Fruit fly (Drosophila melanogaster) whole organism, embryonic: ENCODE results near the gene jb.

Source experiments
- CG10209 ChIP-seq: fragments of 200-800 bp; sonication (Bioruptor generic); optimal IDR thresholded peaks from 3 replicates; lab custom pipeline; 2017; ENCODE audit warnings: missing biosample characterization, mild to moderate bottlenecking, missing genetic modification characterization, missing genetic modification reagents
- CG10274 ChIP-seq: fragments of 200-800 bp; sonication (Bioruptor generic); optimal IDR thresholded peaks from 3 replicates; lab custom pipeline; 2017; ENCODE audit warnings: missing biosample characterization, mild to moderate bottlenecking, missing genetic modification characterization
- CG10959 ChIP-seq: fragments of 200-800 bp; sonication (Bioruptor generic); IDR thresholded peaks from 2 replicates; pipeline ENCODE4 v1.3.6; 2022; ENCODE audit warnings: missing biosample characterization, missing genetic modification characterization
- CG12391 ChIP-seq: fragments of 200-800 bp; sonication (Bioruptor generic); optimal IDR thresholded peaks from 3 replicates; lab custom pipeline; 2018; ENCODE audit warnings: missing biosample characterization, mild to moderate bottlenecking, missing genetic modification characterization, moderate library complexity
- CG15696 ChIP-seq: fragments of 200-800 bp; sonication (Bioruptor generic); optimal IDR thresholded peaks from 2 replicates; lab custom pipeline; 2019; ENCODE audit warnings: missing biosample characterization, mild to moderate bottlenecking, missing genetic modification characterization, moderate library complexity
- CG2875 ChIP-seq: fragments of 200-800 bp; sonication (Bioruptor generic); optimal IDR thresholded peaks from 2 replicates; lab custom pipeline; 2017; ENCODE audit warnings: missing biosample characterization, mild to moderate bottlenecking, missing genetic modification characterization, missing genetic modification reagents
- CG31224 ChIP-seq: fragments of 200-800 bp; sonication (Bioruptor generic); IDR thresholded peaks from 2 replicates; pipeline ENCODE4 v1.3.6; 2022; ENCODE audit warnings: missing biosample characterization, missing genetic modification characterization
- CG32767 ChIP-seq: fragments of 200-800 bp; sonication (Bioruptor generic); IDR thresholded peaks from 2 replicates; pipeline ENCODE4 v1.3.6; 2022; ENCODE audit warnings: missing biosample characterization, missing genetic modification characterization
- CG4404 ChIP-seq: fragments of 200-800 bp; sonication (Bioruptor generic); IDR thresholded peaks from 2 replicates; pipeline ENCODE4 v1.3.6; 2022; ENCODE audit warnings: missing biosample characterization, missing genetic modification characterization
- CG4707 ChIP-seq: fragments of 200-800 bp; sonication (Bioruptor generic); optimal IDR thresholded peaks from 2 replicates; lab custom pipeline; 2018; ENCODE audit warnings: missing biosample characterization, mild to moderate bottlenecking, missing genetic modification characterization, moderate library complexity
- CG5180 ChIP-seq: fragments of 200-800 bp; sonication (Bioruptor generic); optimal IDR thresholded peaks from 3 replicates; lab custom pipeline; 2017; ENCODE audit warnings: missing biosample characterization, missing genetic modification characterization, mild to moderate bottlenecking, moderate library complexity, missing genetic modification reagents
- CG7928 ChIP-seq: fragments of 200-800 bp; sonication (Bioruptor generic); optimal IDR thresholded peaks from 2 replicates; lab custom pipeline; 2017; ENCODE audit warnings: missing biosample characterization, mild to moderate bottlenecking, missing genetic modification characterization
- CG7963 ChIP-seq: fragments of 200-800 bp; sonication (Bioruptor generic); IDR thresholded peaks from 3 replicates; pipeline ENCODE4 v1.3.6; 2022; ENCODE audit warnings: missing biosample characterization, missing genetic modification characterization; ENCODE audit not compliant: partially characterized antibody
- CG8765 ChIP-seq: fragments of 200-800 bp; sonication (Bioruptor generic); IDR thresholded peaks from 2 replicates; pipeline ENCODE4 v1.3.6; 2022; ENCODE audit warnings: missing biosample characterization, missing genetic modification characterization
- CG9727 ChIP-seq: fragments of 200-800 bp; sonication (Bioruptor generic); optimal IDR thresholded peaks from 3 replicates; lab custom pipeline; 2017; ENCODE audit warnings: missing biosample characterization, mild to moderate bottlenecking, missing genetic modification characterization
- CG9797 ChIP-seq: fragments of 200-800 bp; sonication (Bioruptor generic); optimal IDR thresholded peaks from 3 replicates; lab custom pipeline; 2018; ENCODE audit warnings: missing biosample characterization, mild to moderate bottlenecking, missing genetic modification characterization
- CHES-1-like ChIP-seq: fragments of 200-800 bp; sonication (Bioruptor generic); optimal IDR thresholded peaks from 2 replicates; lab custom pipeline; 2016; ENCODE audit warnings: missing biosample characterization, missing genetic modification characterization
- Dek ChIP-seq: fragments of 200-800 bp; sonication (Bioruptor generic); optimal IDR thresholded peaks from 3 replicates; lab custom pipeline; 2019; ENCODE audit warnings: missing biosample characterization, mild to moderate bottlenecking, missing genetic modification characterization, moderate library complexity
- Elba2 ChIP-seq: fragments of 200-800 bp; sonication (Bioruptor generic); optimal IDR thresholded peaks from 3 replicates; lab custom pipeline; 2016; ENCODE audit warnings: missing biosample characterization, missing genetic modification characterization
- Hmx ChIP-seq: fragments of 200-800 bp; sonication (Bioruptor generic); optimal IDR thresholded peaks from 2 replicates; lab custom pipeline; 2016; ENCODE audit warnings: missing biosample characterization, missing genetic modification characterization
- Med ChIP-seq: fragments of 200-800 bp; sonication (Bioruptor generic); peaks from one replicate; lab custom pipeline; 2016; ENCODE audit warnings: missing biosample characterization, missing genetic modification characterization, mild to moderate bottlenecking, inconsistent platforms, moderate library complexity
- Mrtf ChIP-seq: fragments of 200-800 bp; sonication (Bioruptor generic); IDR thresholded peaks from 3 replicates; pipeline ENCODE4 v1.3.6; 2022; ENCODE audit warnings: missing biosample characterization, missing genetic modification characterization
- Nf-YA ChIP-seq: fragments of 200-800 bp; sonication (Bioruptor generic); IDR thresholded peaks from 2 replicates; pipeline ENCODE4 v1.3.6; 2022; ENCODE audit warnings: missing biosample characterization, missing genetic modification characterization
- Rfx ChIP-seq: fragments of 200-800 bp; sonication (Bioruptor generic); IDR thresholded peaks from 2 replicates; pipeline ENCODE4 v1.3.6; 2022; ENCODE audit warnings: missing biosample characterization, missing genetic modification characterization
- Usf ChIP-seq: fragments of 200-800 bp; sonication (Bioruptor generic); optimal IDR thresholded peaks from 2 replicates; lab custom pipeline; 2017; ENCODE audit warnings: missing genotype, missing biosample characterization, missing genetic modification characterization
- Xbp1 ChIP-seq: fragments of 200-800 bp; sonication (Bioruptor generic); optimal IDR thresholded peaks from 3 replicates; lab custom pipeline; 2016; ENCODE audit warnings: missing biosample characterization, mild to moderate bottlenecking, missing genetic modification characterization
- ap ChIP-seq: fragments of 200-800 bp; sonication (Bioruptor generic); IDR thresholded peaks from 2 replicates; pipeline ENCODE4 v1.3.6; 2022; ENCODE audit warnings: missing biosample characterization, missing genetic modification characterization
- br ChIP-seq: fragments of >200 bp; optimal IDR thresholded peaks from 2 replicates; lab custom pipeline; 2017
- caup ChIP-seq: fragments of 200-800 bp; sonication (Bioruptor generic); optimal IDR thresholded peaks from 3 replicates; lab custom pipeline; 2017; ENCODE audit warnings: missing biosample characterization, mild to moderate bottlenecking, missing genetic modification characterization, moderate library complexity; ENCODE audit not compliant: severe bottlenecking
- crp ChIP-seq, 2 experiments: fragments of 200-800 bp; sonication (Bioruptor generic); optimal IDR thresholded peaks; 2 replicates in 1 of 2; 3 replicates in 1 of 2; lab custom pipeline; 2017; ENCODE audit warnings: missing biosample characterization in 2 of 2, missing genetic modification characterization in 2 of 2, mild to moderate bottlenecking in 1 of 2, moderate library complexity in 1 of 2
- fd102C ChIP-seq: fragments of 200-800 bp; sonication (Bioruptor generic); optimal IDR thresholded peaks from 2 replicates; lab custom pipeline; 2018; ENCODE audit warnings: missing biosample characterization, mild to moderate bottlenecking, missing genetic modification characterization, moderate library complexity
- fd64A ChIP-seq: fragments of 200-800 bp; sonication (Bioruptor generic); optimal IDR thresholded peaks from 3 replicates; lab custom pipeline; 2018; ENCODE audit warnings: missing biosample characterization, mild to moderate bottlenecking, missing genetic modification characterization
- gro ChIP-seq: fragments of 200-800 bp; sonication (Bioruptor generic); optimal IDR thresholded peaks from 2 replicates; lab custom pipeline; 2016; ENCODE audit warnings: missing biosample characterization, missing genetic modification characterization
- ind ChIP-seq: fragments of 200-800 bp; sonication (Bioruptor generic); optimal IDR thresholded peaks from 3 replicates; lab custom pipeline; 2016; ENCODE audit warnings: missing biosample characterization, missing genetic modification characterization
- jigr1 ChIP-seq: fragments of 200-800 bp; sonication (Bioruptor generic); IDR thresholded peaks from 3 replicates; pipeline ENCODE4 v1.3.6; 2022; ENCODE audit warnings: missing biosample characterization, missing genetic modification characterization
- klu ChIP-seq: fragments of 200-800 bp; sonication (Bioruptor generic); IDR thresholded peaks from 2 replicates; pipeline ENCODE4 v1.3.6; 2022; ENCODE audit warnings: missing biosample characterization, missing genetic modification characterization
- lbe ChIP-seq: fragments of 200-800 bp; sonication (Bioruptor generic); optimal IDR thresholded peaks from 2 replicates; lab custom pipeline; 2016; ENCODE audit warnings: missing biosample characterization, mild to moderate bottlenecking, missing genetic modification characterization
- nau ChIP-seq: fragments of 200-800 bp; sonication (Bioruptor generic); optimal IDR thresholded peaks from 3 replicates; lab custom pipeline; 2017; ENCODE audit warnings: missing biosample characterization, mild to moderate bottlenecking, missing genetic modification characterization, missing genetic modification reagents
- nerfin-1 ChIP-seq: fragments of 200-800 bp; sonication (Bioruptor generic); optimal IDR thresholded peaks from 3 replicates; lab custom pipeline; 2019; ENCODE audit warnings: missing biosample characterization, mild to moderate bottlenecking, missing genetic modification characterization, moderate library complexity
- nom ChIP-seq: fragments of 200-800 bp; sonication (Bioruptor generic); optimal IDR thresholded peaks from 2 replicates; lab custom pipeline; 2017; ENCODE audit warnings: missing biosample characterization, missing genetic modification characterization, mild to moderate bottlenecking, moderate library complexity, missing genetic modification reagents
- peb ChIP-seq: fragments of 200-800 bp; sonication (Bioruptor generic); IDR thresholded peaks from 2 replicates; pipeline ENCODE4 v1.3.6; 2022; ENCODE audit warnings: missing biosample characterization, missing genetic modification characterization
- prd ChIP-seq, 3 experiments: fragments of >200 bp in 2 of 3; fragments of 200-800 bp in 1 of 3; sonication (Bioruptor generic) in 1 of 3; optimal IDR thresholded peaks in 2 of 3; IDR thresholded peaks in 1 of 3; 2 replicates in 2 of 3; 3 replicates in 1 of 3; pipeline versions ENCODE4 v1.3.6 to Lab custom; 2017 to 2022; ENCODE audit warnings: missing biosample characterization in 1 of 3, missing genetic modification characterization in 1 of 3
- ranshi ChIP-seq: fragments of 200-800 bp; sonication (Bioruptor generic); IDR thresholded peaks from 2 replicates; pipeline ENCODE4 v1.3.6; 2022; ENCODE audit warnings: missing biosample characterization, missing genetic modification characterization
- sisA ChIP-seq: fragments of 200-800 bp; sonication (Bioruptor generic); IDR thresholded peaks from 2 replicates; pipeline ENCODE4 v1.3.6; 2022; ENCODE audit warnings: missing biosample characterization, missing genetic modification characterization
- slp2 ChIP-seq: fragments of 200-800 bp; sonication (Bioruptor generic); optimal IDR thresholded peaks from 2 replicates; lab custom pipeline; 2016; ENCODE audit warnings: missing biosample characterization, missing genetic modification characterization
- stwl ChIP-seq: fragments of 200-800 bp; sonication (Bioruptor generic); optimal IDR thresholded peaks from 3 replicates; lab custom pipeline; 2018; ENCODE audit warnings: missing biosample characterization, mild to moderate bottlenecking, missing genetic modification characterization, moderate library complexity
- tap ChIP-seq: fragments of 200-800 bp; optimal IDR thresholded peaks from 3 replicates; lab custom pipeline; 2019; ENCODE audit warnings: missing biosample characterization, mild to moderate bottlenecking, missing genetic modification characterization, moderate library complexity
- z ChIP-seq: fragments of 200-800 bp; sonication (Bioruptor generic); IDR thresholded peaks from 3 replicates; pipeline ENCODE4 v1.3.6; 2022; ENCODE audit warnings: missing biosample characterization, missing genetic modification characterization

jb gene

DNA sequence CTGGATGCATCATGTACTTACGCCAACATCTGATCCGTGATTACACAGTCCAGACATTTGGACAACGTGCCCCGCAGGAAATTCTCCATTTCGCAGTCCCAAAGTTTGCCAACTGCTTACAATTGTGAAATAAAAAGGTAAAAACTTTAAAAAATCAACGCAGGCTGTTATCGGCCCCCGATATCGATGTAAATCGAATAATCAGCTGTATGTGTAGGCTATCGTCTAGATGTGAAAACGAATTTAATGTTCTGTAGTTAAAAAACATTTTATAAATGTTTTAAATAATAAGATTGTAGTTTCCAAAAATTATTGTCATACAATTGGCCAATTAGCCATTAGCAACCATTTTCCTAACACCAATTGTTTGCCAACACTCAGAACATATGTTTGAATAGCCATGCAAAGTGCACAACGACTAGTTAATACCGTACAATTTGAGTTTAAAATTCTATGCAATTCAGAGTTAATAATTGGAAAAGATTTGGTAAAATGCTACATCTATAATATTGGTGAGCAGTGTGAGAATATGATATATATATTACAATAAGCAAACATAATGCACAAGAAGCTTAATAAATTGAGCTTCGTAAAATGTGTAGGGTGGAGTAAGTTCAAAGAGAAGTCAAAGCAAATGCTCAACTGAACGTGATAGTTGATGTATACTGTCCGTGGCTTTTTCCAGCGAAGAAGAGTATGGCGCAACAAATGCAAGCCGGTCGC lies 39.0 kb upstream of the jb start, which contains the start of the genes CG11710 and mal (continued):
- no peak for TF ChIP-seq fd102C (GFP tag; lab: Kevin White, UChicago)
- TF ChIP-seq Dek (tag; lab: Kevin White, UChicago) = peak; percentile 65
- peak; percentile 29 for TF ChIP-seq CHES-1-like (GFP tag; lab: Kevin White, UChicago)
- no peak for TF ChIP-seq Elba2 (GFP tag; lab: Kevin White, UChicago)
- TF ChIP-seq z (GFP tag; lab: Robert Waterston, UW) = no peak
- peak; percentile 58; the same call in 1 of the 2 replicates for TF ChIP-seq CG4404 (GFP tag; lab: Robert Waterston, UW)
- TF ChIP-seq jigr1 (GFP tag; lab: Robert Waterston, UW) = peak; percentile 59; the same call in 1 of the 3 replicates
- TF ChIP-seq ap (GFP tag; lab: Robert Waterston, UW) = peak; percentile 50; the same call in 1 of the 2 replicates
- TF ChIP-seq ind = peak; percentile 91
- TF ChIP-seq sisA (GFP tag; lab: Robert Waterston, UW) = peak; percentile 72
- no peak for TF ChIP-seq nau (GFP tag; lab: Kevin White, UChicago)
- peak; percentile 50; the same call in 1 of the 2 replicates for TF ChIP-seq CG10959 (GFP tag; lab: Robert Waterston, UW)
- TF ChIP-seq CG9797 (GFP tag; lab: Kevin White, UChicago) = no peak
- TF ChIP-seq CG10209 = peak; percentile 80
- peak; percentile 67 for TF ChIP-seq CG10274 (GFP tag; lab: Kevin White, UChicago)
- peak; percentile 60; the same call in 1 of the 2 replicates for TF ChIP-seq ranshi
- peak; percentile 70 for TF ChIP-seq CG12391 (tag; lab: Kevin White, UChicago)
- peak; percentile 64 for TF ChIP-seq slp2 (GFP tag; lab: Kevin White, UChicago)
- peak in 1 of 2 experiments; percentile 82 for TF ChIP-seq crp (GFP tag; optimal IDR thresholded peaks at IDR 0.05; lab: Kevin White, UChicago)
- TF ChIP-seq lbe = peak; percentile 67
- peak; percentile 21 for TF ChIP-seq stwl (tag; lab: Kevin White, UChicago)
- TF ChIP-seq klu = peak; percentile 80
- no peak for TF ChIP-seq prd (optimal IDR thresholded peaks at IDR 0.05; lab: Kevin White, UChicago)
- TF ChIP-seq prd (GFP tag; IDR thresholded peaks at IDR 0.05; lab: Robert Waterston, UW) = peak; percentile 81
- TF ChIP-seq peb (GFP tag; lab: Robert Waterston, UW) = peak; percentile 61; the same call in 1 of the 2 replicates
- peak; percentile 41 for TF ChIP-seq CG4707 (GFP tag; lab: Kevin White, UChicago)
- TF ChIP-seq CG7963 (GFP tag; lab: Robert Waterston, UW) = no peak
- peak; percentile 62 for TF ChIP-seq CG9727 (GFP tag; lab: Kevin White, UChicago)
- peak; percentile 73 for TF ChIP-seq CG31224 (GFP tag; lab: Robert Waterston, UW)
- TF ChIP-seq tap (tag; lab: Kevin White, UChicago) = peak; percentile 79
- TF ChIP-seq Rfx = peak; percentile 84
- peak; percentile 57; the same call in 1 of the 3 replicates for TF ChIP-seq Mrtf (GFP tag; lab: Robert Waterston, UW)
- TF ChIP-seq Xbp1 (GFP tag; lab: Kevin White, UChicago) = peak; percentile 73
- TF ChIP-seq CG32767 = peak; percentile 59; the same call in 1 of the 2 replicates
- TF ChIP-seq Med = peak; percentile 96
- TF ChIP-seq CG5180 = no peak
- TF ChIP-seq CG7928 (GFP tag; lab: Kevin White, UChicago) = peak; percentile 37
- peak; percentile 62 for TF ChIP-seq Hmx (GFP tag; lab: Kevin White, UChicago)
- 0 out of 2 replicates have a peak, but pooled peaks have one; percentile 35 for TF ChIP-seq Nf-YA
- TF ChIP-seq Usf (GFP tag; lab: Kevin White, UChicago) = peak; percentile 41
- peak; percentile 77 for TF ChIP-seq nerfin-1 (tag; lab: Kevin White, UChicago)
- TF ChIP-seq CG8765 (GFP tag; lab: Robert Waterston, UW) = no peak
- peak; percentile 52 for TF ChIP-seq fd64A (GFP tag; lab: Kevin White, UChicago)
- no peak for TF ChIP-seq br (lab: Kevin White, UChicago)
- peak; percentile 71 for TF ChIP-seq nom
- TF ChIP-seq gro (GFP tag; lab: Kevin White, UChicago) = peak; percentile 84
- TF ChIP-seq CG15696 (tag; lab: Kevin White, UChicago) = peak; percentile 68
- TF ChIP-seq CG2875 (GFP tag; lab: Kevin White, UChicago) = no peak
- TF ChIP-seq caup (GFP tag; lab: Kevin White, UChicago) = no peak
